Worm (Caenorhabditis elegans): ENCODE results near the gene C14B4.2.

DNA sequence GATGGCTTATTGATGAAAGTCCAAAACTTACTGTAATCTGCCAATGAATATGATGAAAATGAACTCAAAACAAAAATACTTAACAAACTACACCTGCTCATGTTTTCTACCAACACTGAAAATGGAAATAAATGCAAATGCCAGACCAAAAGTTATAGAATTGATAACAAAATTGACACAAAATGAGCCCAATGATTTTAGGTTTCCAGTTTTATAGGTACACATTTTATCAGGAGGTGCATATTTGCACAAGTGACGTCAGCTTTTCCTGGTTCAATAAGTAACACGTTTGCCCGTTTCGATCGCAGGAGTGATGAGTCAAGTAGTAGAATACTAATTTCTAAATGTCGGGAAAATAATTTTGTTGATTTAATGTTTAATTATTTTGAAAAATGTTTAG is 65.7 kb downstream of the C14B4.2 start, which contains the start of gene F55C9.6:
- TF ChIP-seq ceh-32 (tag; optimal IDR thresholded peaks at IDR 0.05; ENCODE audit: poor library complexity) (no peak), madf-9 (GFP tag; conservative IDR thresholded peaks at IDR 0.05) (no peak), F44E2.7 (GFP tag; IDR thresholded peaks at IDR 0.05) (no peak)
